Worm (Caenorhabditis elegans) whole organism, L1 larva: ENCODE measurements around the gene fard-1.
A peak's percentile ranks its signal among the peaks of the same experiment; 100 is the strongest.

Experiments used
- F16B12.6 ChIP-seq: fragments of 150-350 bp; optimal IDR thresholded peaks from 2 replicates; lab custom pipeline; 2014; ENCODE audit warnings: missing biosample characterization, missing genetic modification characterization
- Y116A8C.19 ChIP-seq: sonication (generic microtip); optimal IDR thresholded peaks from 2 replicates; lab custom pipeline; 2016; ENCODE audit warnings: missing compliant biosample characterization, missing genetic modification characterization, borderline replicate concordance
- aly-2 ChIP-seq: fragments of 150-350 bp; optimal IDR thresholded peaks from 2 replicates; lab custom pipeline; 2014; ENCODE audit warnings: missing biosample characterization, missing genetic modification characterization
- ama-1 ChIP-seq: fragments of 150-350 bp; optimal IDR thresholded peaks from 2 replicates; lab custom pipeline; 2014
- blmp-1 ChIP-seq: fragments of 150-350 bp; optimal IDR thresholded peaks from 2 replicates; lab custom pipeline; 2014; ENCODE audit warnings: missing biosample characterization, missing genetic modification characterization
- ceh-8 ChIP-seq: fragments of 200-800 bp; sonication (Bioruptor generic); optimal IDR thresholded peaks from 2 replicates; lab custom pipeline; 2018; ENCODE audit warnings: mild to moderate bottlenecking, missing genetic modification characterization, moderate library complexity, missing compliant biosample characterization
- ces-1 ChIP-seq: fragments of 150-350 bp; optimal IDR thresholded peaks from 2 replicates; lab custom pipeline; 2014; ENCODE audit warnings: missing biosample characterization, missing genetic modification reagents, missing genetic modification characterization
- dsc-1 ChIP-seq: sonication (generic microtip); optimal IDR thresholded peaks from 2 replicates; lab custom pipeline; 2016; ENCODE audit warnings: mild to moderate bottlenecking, missing genetic modification characterization, missing compliant biosample characterization
- efl-1 ChIP-seq, 4 experiments: fragments of 150-350 bp; optimal IDR thresholded peaks in 3 of 4; peaks in 1 of 4; 1 replicate in 1 of 4; 2 replicates in 3 of 4; lab custom pipeline; 2014; ENCODE audit warnings: missing biosample characterization in 2 of 4, missing genetic modification characterization in 2 of 4, missing genetic modification reagents in 2 of 4
- efl-3 ChIP-seq: fragments of 200-800 bp; sonication (Bioruptor generic); optimal IDR thresholded peaks from 2 replicates; lab custom pipeline; 2018; ENCODE audit warnings: mild to moderate bottlenecking, missing genetic modification characterization, missing compliant biosample characterization
- egl-27 ChIP-seq, 2 experiments: fragments of 150-350 bp in 1 of 2; sonication (generic microtip); optimal IDR thresholded peaks; 3 replicates each; lab custom pipeline; 2017 to 2018; ENCODE audit warnings: missing biosample characterization in 2 of 2, missing genetic modification characterization in 2 of 2, missing genetic modification reagents in 2 of 2
- elt-3 ChIP-seq, 6 experiments: fragments of 150-350 bp in 1 of 6; sonication (generic microtip); optimal IDR thresholded peaks; 2 replicates each; lab custom pipeline; 2017 to 2018; ENCODE audit warnings: missing biosample characterization in 6 of 6, missing genetic modification characterization in 6 of 6, inconsistent platforms in 1 of 6
- fkh-10 ChIP-seq: sonication (generic microtip); optimal IDR thresholded peaks from 2 replicates; lab custom pipeline; 2017; ENCODE audit warnings: missing biosample characterization, missing genetic modification reagents, missing genetic modification characterization
- fos-1 ChIP-seq: fragments of 150-350 bp; optimal IDR thresholded peaks from 2 replicates; lab custom pipeline; 2014; ENCODE audit warnings: missing biosample characterization, missing genetic modification characterization
- hpl-2 ChIP-seq: fragments of 150-350 bp; optimal IDR thresholded peaks from 2 replicates; lab custom pipeline; 2014; ENCODE audit warnings: missing biosample characterization, missing genetic modification reagents, missing genetic modification characterization
- jun-1 ChIP-seq: fragments of 150-350 bp; optimal IDR thresholded peaks from 2 replicates; lab custom pipeline; 2014; ENCODE audit warnings: missing biosample characterization, missing genetic modification reagents, missing genetic modification characterization
- lin-13 ChIP-seq: fragments of 150-350 bp; optimal IDR thresholded peaks from 2 replicates; lab custom pipeline; 2014; ENCODE audit warnings: missing biosample characterization, missing genetic modification reagents, missing genetic modification characterization
- lin-14 ChIP-seq: fragments of 200-800 bp; sonication (Bioruptor generic); optimal IDR thresholded peaks from 2 replicates; lab custom pipeline; 2018; ENCODE audit warnings: mild to moderate bottlenecking, missing genetic modification characterization, moderate library complexity, missing compliant biosample characterization
- mab-9 ChIP-seq: fragments of 200-800 bp; sonication (Bioruptor generic); IDR thresholded peaks from 2 replicates; pipeline ENCODE4 v1.3.6; 2022; ENCODE audit warnings: missing genetic modification reagents, missing genetic modification characterization, missing compliant biosample characterization
- mef-2 ChIP-seq: fragments of 150-350 bp; optimal IDR thresholded peaks from 2 replicates; lab custom pipeline; 2014; ENCODE audit warnings: missing biosample characterization, missing genetic modification characterization
- nhr-12 ChIP-seq: sonication (generic microtip); optimal IDR thresholded peaks from 2 replicates; lab custom pipeline; 2017; ENCODE audit warnings: missing biosample characterization, missing genetic modification characterization
- nhr-19 ChIP-seq: fragments of 200-800 bp; sonication (Bioruptor generic); conservative IDR thresholded peaks from 2 replicates; pipeline ENCODE4 v1.3.6; 2022; ENCODE audit warnings: missing genetic modification characterization, missing compliant biosample characterization
- nhr-76 ChIP-seq: sonication (generic microtip); optimal IDR thresholded peaks from 2 replicates; lab custom pipeline; 2017; ENCODE audit warnings: missing biosample characterization, missing genetic modification characterization
- nhr-77 ChIP-seq: fragments of 150-350 bp; optimal IDR thresholded peaks from 2 replicates; lab custom pipeline; 2014; ENCODE audit warnings: missing biosample characterization, missing genetic modification characterization
- nhr-85 ChIP-seq: sonication (generic microtip); peaks from one replicate; lab custom pipeline; 2016; ENCODE audit warnings: missing genetic modification characterization, inconsistent platforms, missing compliant biosample characterization
- pqm-1 ChIP-seq: sonication (generic microtip); optimal IDR thresholded peaks from 3 replicates; lab custom pipeline; 2017; ENCODE audit warnings: missing biosample characterization, missing genetic modification characterization
- snpc-4 ChIP-seq: fragments of 150-350 bp; optimal IDR thresholded peaks from 2 replicates; lab custom pipeline; 2014; ENCODE audit warnings: missing biosample characterization, missing genetic modification characterization
- sox-4 ChIP-seq: sonication (generic microtip); optimal IDR thresholded peaks from 2 replicates; lab custom pipeline; 2016; ENCODE audit warnings: missing genetic modification characterization, missing compliant biosample characterization
- tbx-2 ChIP-seq: sonication (generic microtip); optimal IDR thresholded peaks from 2 replicates; lab custom pipeline; 2016; ENCODE audit warnings: missing genetic modification characterization, missing compliant biosample characterization
- unc-30 ChIP-seq: sonication (generic microtip); optimal IDR thresholded peaks from 2 replicates; lab custom pipeline; 2017; ENCODE audit warnings: missing biosample characterization, missing genetic modification characterization
- unc-62 ChIP-seq: fragments of 150-350 bp; optimal IDR thresholded peaks from 2 replicates; lab custom pipeline; 2014; ENCODE audit warnings: missing biosample characterization, missing genetic modification reagents, missing genetic modification characterization
- unc-86 ChIP-seq: sonication (generic microtip); optimal IDR thresholded peaks from 2 replicates; lab custom pipeline; 2016; ENCODE audit warnings: missing genetic modification characterization, missing compliant biosample characterization
- unc-98 ChIP-seq: fragments of 200-800 bp; sonication (Bioruptor generic); IDR thresholded peaks from 2 replicates; pipeline ENCODE4 v1.3.6; 2022; ENCODE audit warnings: missing genetic modification characterization, missing compliant biosample characterization
- vab-15 ChIP-seq: sonication (generic microtip); optimal IDR thresholded peaks from 2 replicates; lab custom pipeline; 2017; ENCODE audit warnings: missing genotype, mild to moderate bottlenecking, missing genetic modification characterization, missing compliant biosample characterization
- xbp-1 ChIP-seq: sonication (generic microtip); optimal IDR thresholded peaks from 2 replicates; lab custom pipeline; 2016; ENCODE audit warnings: missing genetic modification characterization, missing compliant biosample characterization
- zag-1 ChIP-seq: fragments of 150-350 bp; optimal IDR thresholded peaks from 2 replicates; lab custom pipeline; 2014; ENCODE audit warnings: missing biosample characterization, missing genetic modification characterization
- zip-4 ChIP-seq: fragments of 200-800 bp; sonication (Bioruptor generic); optimal IDR thresholded peaks from 2 replicates; lab custom pipeline; 2018; ENCODE audit warnings: mild to moderate bottlenecking, missing genetic modification characterization, moderate library complexity, missing compliant biosample characterization

fard-1 gene

ce11 chrX:2939526-2939925, 6.4 kb downstream of the fard-1 start:
- TF ChIP-seq xbp-1: no peak
- peak; percentile 4 for TF ChIP-seq blmp-1
- TF ChIP-seq hpl-2 (GFP tag; lab: Kevin White, UChicago): no peak
- TF ChIP-seq nhr-12 (tag; lab: Kevin White, UChicago): no peak
- no peak for TF ChIP-seq aly-2 (tag; lab: Kevin White, UChicago)
- no peak for TF ChIP-seq egl-27 (tag; optimal IDR thresholded peaks at IDR 0.05; lab: Kevin White, UChicago)
- TF ChIP-seq nhr-19: no peak
- no peak for TF ChIP-seq fkh-10 (GFP tag; lab: Kevin White, UChicago)
- no peak for TF ChIP-seq vab-15
- TF ChIP-seq lin-14 (GFP tag; lab: Kevin White, UChicago): peak; percentile 37
- no peak for TF ChIP-seq zip-4 (GFP tag; lab: Kevin White, UChicago)
- no peak for TF ChIP-seq pqm-1 (tag; lab: Kevin White, UChicago)
- TF ChIP-seq nhr-77 (tag; lab: Kevin White, UChicago): no peak
- no peak for TF ChIP-seq fos-1 (tag; lab: Kevin White, UChicago)
- no peak for TF ChIP-seq ama-1
- no peak for TF ChIP-seq efl-1 (optimal IDR thresholded peaks at IDR 0.05; lab: Kevin White, UChicago)
- peak in 1 of 2 experiments; percentile 36 for TF ChIP-seq efl-1 (GFP tag; optimal IDR thresholded peaks at IDR 0.05 in 1 of 2; lab: Kevin White, UChicago)
- TF ChIP-seq ces-1 (GFP tag; lab: Kevin White, UChicago): no peak
- TF ChIP-seq unc-62 (GFP tag; lab: Kevin White, UChicago): no peak
- TF ChIP-seq unc-86 (tag; lab: Kevin White, UChicago): no peak
- TF ChIP-seq mab-9 (GFP tag; lab: Robert Waterston, UW): no peak
- no peak for TF ChIP-seq nhr-85 (tag; lab: Kevin White, UChicago)
- TF ChIP-seq sox-4: no peak

ce11 chrX:2940572-2940971, 7.4 kb downstream of the fard-1 start, which contains the start of gene pfk-1.1:
Gene pfk-1.1 (plus strand): TSS chrX:2940872.
- TF ChIP-seq unc-62 (GFP tag; lab: Kevin White, UChicago) (no peak), unc-98 (GFP tag; lab: Robert Waterston, UW) (no peak), unc-30 (tag; lab: Kevin White, UChicago) (no peak), dsc-1 (no peak), Y116A8C.19 (tag; lab: Kevin White, UChicago) (no peak)

- TF ChIP-seq snpc-4 (tag; lab: Kevin White, UChicago) (peak; percentile 51), lin-13 (no peak), mef-2 (no peak)
Measured at ce11 chrX:2942327-2942726, 9.2 kb downstream of the fard-1 start.

ce11 chrX:2943611-2944010, 10.4 kb downstream of the fard-1 start:
- TF ChIP-seq zag-1 (tag; lab: Kevin White, UChicago): no peak
- TF ChIP-seq fos-1 (tag; lab: Kevin White, UChicago): no peak

ce11 chrX:2945950-2946349, 12.8 kb downstream of the fard-1 start:
- no peak for TF ChIP-seq Y116A8C.19 (tag; lab: Kevin White, UChicago)
- TF ChIP-seq nhr-76 (tag; lab: Kevin White, UChicago): no peak
- TF ChIP-seq aly-2 (tag; lab: Kevin White, UChicago): no peak
- no peak for TF ChIP-seq ceh-8
- TF ChIP-seq tbx-2: no peak
- TF ChIP-seq F16B12.6: no peak
- no peak for TF ChIP-seq efl-3
- TF ChIP-seq nhr-77 (tag; lab: Kevin White, UChicago): no peak
- TF ChIP-seq elt-3 (tag; optimal IDR thresholded peaks at IDR 0.05; lab: Kevin White, UChicago): no peak
- no peak for TF ChIP-seq jun-1
